Worm (Caenorhabditis elegans): ENCODE data around the gene srxa-9.

- TF ChIP-seq repo-1 (tag; optimal IDR thresholded peaks at IDR 0.05) (no peak), F33H1.4 (GFP tag; IDR thresholded peaks at IDR 0.05) (no peak), nfya-1 (tag; optimal IDR thresholded peaks at IDR 0.05; ENCODE audit: borderline replicate concordance, insufficient read depth) (no peak), F55B11.4 (tag; optimal IDR thresholded peaks at IDR 0.05; ENCODE audit: borderline replicate concordance, insufficient read depth) (no peak), ceh-27 (GFP tag; optimal IDR thresholded peaks at IDR 0.05) (no peak), snpc-4 (GFP tag; optimal IDR thresholded peaks at IDR 0.05) (no peak), snpc-4 (tag; optimal IDR thresholded peaks at IDR 0.05) (no peak), fkh-3 (tag; optimal IDR thresholded peaks at IDR 0.05) (no peak), zfh-2 (GFP tag; conservative IDR thresholded peaks at IDR 0.05) (no peak), pbrm-1 (GFP tag; IDR thresholded peaks at IDR 0.05) (no peak), let-526 (GFP tag; IDR thresholded peaks at IDR 0.05) (no peak), lin-35 (GFP tag; optimal IDR thresholded peaks at IDR 0.05) (no peak)
Measured at ce11 chrX:15740526-15740925, 6.3 kb upstream of the srxa-9 start, which contains the start of gene srg-64.

Data from whole organism, young adult.